Worm (Caenorhabditis elegans) whole organism, young adult: ENCODE data around the gene timp-1.

Experiments
- B0019.2 ChIP-seq: fragments of 200-800 bp; sonication (Bioruptor generic); conservative IDR thresholded peaks from 2 replicates; pipeline ENCODE4 v1.3.6; 2022; ENCODE audit warnings: missing genetic modification reagents, missing genetic modification characterization, missing compliant biosample characterization
- B0035.1 ChIP-seq: sonication (generic microtip); optimal IDR thresholded peaks from 2 replicates; lab custom pipeline; 2016; ENCODE audit warnings: missing genetic modification characterization, mild to moderate bottlenecking, missing compliant biosample characterization, missing genotype, missing genetic modification reagents
- B0261.1 ChIP-seq: sonication (generic microtip); optimal IDR thresholded peaks from 2 replicates; lab custom pipeline; 2016; ENCODE audit warnings: mild to moderate bottlenecking, missing genetic modification characterization, moderate library complexity, missing compliant biosample characterization
- C06A6.2 ChIP-seq: fragments of 200-800 bp; sonication (Bioruptor generic); conservative IDR thresholded peaks from 2 replicates; pipeline ENCODE4 v1.3.6; 2022; ENCODE audit warnings: missing genetic modification characterization, missing compliant biosample characterization
- C17E4.6 ChIP-seq: fragments of 200-800 bp; sonication (Bioruptor generic); IDR thresholded peaks from 2 replicates; pipeline ENCODE4 v1.3.6; 2022; ENCODE audit warnings: missing genetic modification reagents, missing genetic modification characterization, missing compliant biosample characterization
- F10E7.11 ChIP-seq: sonication (generic microtip); optimal IDR thresholded peaks from 2 replicates; lab custom pipeline; 2017; ENCODE audit warnings: mild to moderate bottlenecking, missing genetic modification characterization, moderate library complexity, missing compliant biosample characterization
- F22D6.2 ChIP-seq: sonication (generic microtip); optimal IDR thresholded peaks from 2 replicates; lab custom pipeline; 2016; ENCODE audit warnings: mild to moderate bottlenecking, missing genetic modification characterization, missing compliant biosample characterization
- F23B12.7 ChIP-seq: sonication (generic microtip); optimal IDR thresholded peaks from 2 replicates; lab custom pipeline; 2017; ENCODE audit warnings: missing genetic modification characterization, mild to moderate bottlenecking, missing compliant biosample characterization, antibody characterized with exemption, moderate library complexity; ENCODE audit not compliant: insufficient read depth
- F55B11.4 ChIP-seq: sonication (generic microtip); optimal IDR thresholded peaks from 2 replicates; lab custom pipeline; 2016; ENCODE audit warnings: missing compliant biosample characterization, missing genetic modification characterization, borderline replicate concordance; ENCODE audit not compliant: insufficient read depth
- F57C9.4 ChIP-seq: sonication (generic microtip); optimal IDR thresholded peaks from 2 replicates; lab custom pipeline; 2017; ENCODE audit warnings: mild to moderate bottlenecking, missing genetic modification characterization, missing compliant biosample characterization
- K11D2.4 ChIP-seq: fragments of 200-800 bp; sonication (Bioruptor generic); IDR thresholded peaks from 2 replicates; pipeline ENCODE4 v1.3.6; 2022; ENCODE audit warnings: missing genetic modification reagents, missing genetic modification characterization, missing compliant biosample characterization
- Y53G8AR.9 ChIP-seq: fragments of 200-800 bp; sonication (Bioruptor generic); conservative IDR thresholded peaks from 2 replicates; pipeline ENCODE4 v1.3.6; 2022; ENCODE audit warnings: missing genetic modification reagents, missing genetic modification characterization, missing compliant biosample characterization
- Y56A3A.18 ChIP-seq: fragments of 200-800 bp; sonication (Bioruptor generic); IDR thresholded peaks from 2 replicates; pipeline ENCODE4 v1.3.6; 2022; ENCODE audit warnings: missing genetic modification reagents, missing genetic modification characterization, missing compliant biosample characterization
- ZK185.1 ChIP-seq: sonication (generic microtip); optimal IDR thresholded peaks from 2 replicates; lab custom pipeline; 2016; ENCODE audit warnings: mild to moderate bottlenecking, missing genetic modification characterization, missing compliant biosample characterization; ENCODE audit not compliant: poor library complexity, severe bottlenecking
- akir-1 ChIP-seq: fragments of 200-800 bp; sonication (Bioruptor generic); optimal IDR thresholded peaks from 2 replicates; lab custom pipeline; 2018; ENCODE audit warnings: mild to moderate bottlenecking, missing genetic modification characterization, moderate library complexity, missing compliant biosample characterization
- aptf-2 ChIP-seq: fragments of 200-800 bp; sonication (Bioruptor generic); conservative IDR thresholded peaks from 2 replicates; pipeline ENCODE4 v1.3.6; 2022; ENCODE audit warnings: missing genetic modification reagents, missing genetic modification characterization, missing compliant biosample characterization
- aptf-3 ChIP-seq: fragments of 200-800 bp; sonication (Bioruptor generic); IDR thresholded peaks from 2 replicates; pipeline ENCODE4 v1.3.6; 2022; ENCODE audit warnings: missing genetic modification characterization, missing compliant biosample characterization
- atf-7 ChIP-seq: sonication (generic microtip); optimal IDR thresholded peaks from 2 replicates; lab custom pipeline; 2017; ENCODE audit warnings: mild to moderate bottlenecking, missing genetic modification characterization, missing compliant biosample characterization
- attf-3 ChIP-seq: fragments of 200-800 bp; sonication (Bioruptor generic); conservative IDR thresholded peaks from 2 replicates; pipeline ENCODE4 v1.3.6; 2022; ENCODE audit warnings: missing genetic modification reagents, missing genetic modification characterization, missing compliant biosample characterization
- attf-5 ChIP-seq: fragments of 200-800 bp; sonication (Bioruptor generic); optimal IDR thresholded peaks from 2 replicates; lab custom pipeline; 2018; ENCODE audit warnings: mild to moderate bottlenecking, missing genetic modification characterization, missing compliant biosample characterization
- bed-2 ChIP-seq: fragments of 200-800 bp; sonication (Bioruptor generic); IDR thresholded peaks from 2 replicates; pipeline ENCODE4 v1.3.6; 2022; ENCODE audit warnings: missing genetic modification reagents, missing genetic modification characterization, missing compliant biosample characterization
- cebp-1 ChIP-seq, 2 experiments: fragments of 200-800 bp in 1 of 2; sonication (Bioruptor generic) in 1 of 2; sonication (generic microtip) in 1 of 2; IDR thresholded peaks in 1 of 2; optimal IDR thresholded peaks in 1 of 2; 2 replicates each; pipeline versions ENCODE4 v1.3.6 to Lab custom; 2017 to 2022; ENCODE audit warnings: missing compliant biosample characterization in 2 of 2, missing genetic modification characterization in 2 of 2, mild to moderate bottlenecking in 1 of 2, missing genetic modification reagents in 1 of 2, moderate library complexity in 1 of 2
- cebp-2 ChIP-seq: fragments of 200-800 bp; sonication (Bioruptor generic); IDR thresholded peaks from 2 replicates; pipeline ENCODE4 v1.3.6; 2022; ENCODE audit warnings: missing genetic modification characterization, missing compliant biosample characterization
- ceh-91 ChIP-seq: fragments of 200-800 bp; sonication (Bioruptor generic); IDR thresholded peaks from 2 replicates; pipeline ENCODE4 v1.3.6; 2022; ENCODE audit warnings: missing genetic modification reagents, missing genetic modification characterization, missing compliant biosample characterization
- dpff-1 ChIP-seq: sonication (generic microtip); optimal IDR thresholded peaks from 2 replicates; lab custom pipeline; 2017; ENCODE audit warnings: mild to moderate bottlenecking, missing genetic modification characterization, missing compliant biosample characterization
- efl-1 ChIP-seq: fragments of 150-350 bp; optimal IDR thresholded peaks from 2 replicates; lab custom pipeline; 2014; ENCODE audit warnings: missing biosample characterization, missing genetic modification reagents, missing genetic modification characterization
- egrh-3 ChIP-seq: fragments of 200-800 bp; sonication (Bioruptor generic); IDR thresholded peaks from 2 replicates; pipeline ENCODE4 v1.3.6; 2022; ENCODE audit warnings: missing genetic modification reagents, missing genetic modification characterization, missing compliant biosample characterization
- ekl-4 ChIP-seq: fragments of 200-800 bp; sonication (Bioruptor generic); IDR thresholded peaks from 2 replicates; pipeline ENCODE4 v1.3.6; 2022; ENCODE audit warnings: missing genetic modification reagents, missing genetic modification characterization, missing compliant biosample characterization
- ets-4 ChIP-seq: fragments of 200-800 bp; sonication (Bioruptor generic); optimal IDR thresholded peaks from 2 replicates; lab custom pipeline; 2018; ENCODE audit warnings: mild to moderate bottlenecking, missing genetic modification characterization, missing compliant biosample characterization
- let-526 ChIP-seq: fragments of 200-800 bp; sonication (Bioruptor generic); IDR thresholded peaks from 2 replicates; pipeline ENCODE4 v1.3.6; 2022; ENCODE audit warnings: missing genetic modification reagents, missing genetic modification characterization, missing compliant biosample characterization
- let-607 ChIP-seq, 2 experiments: fragments of 200-800 bp in 1 of 2; sonication (Bioruptor generic) in 1 of 2; sonication (generic microtip) in 1 of 2; optimal IDR thresholded peaks; 2 replicates each; lab custom pipeline; 2016 to 2018; ENCODE audit warnings: mild to moderate bottlenecking in 2 of 2, missing compliant biosample characterization in 2 of 2, missing genetic modification characterization in 2 of 2, moderate library complexity in 2 of 2, missing genotype in 1 of 2
- lin-26 ChIP-seq: fragments of 200-800 bp; sonication (Bioruptor generic); IDR thresholded peaks from 2 replicates; pipeline ENCODE4 v1.3.6; 2022; ENCODE audit warnings: missing genetic modification reagents, missing genetic modification characterization, missing compliant biosample characterization
- lir-1 ChIP-seq: fragments of 200-800 bp; sonication (Bioruptor generic); conservative IDR thresholded peaks from 2 replicates; pipeline ENCODE4 v1.3.6; 2022; ENCODE audit warnings: missing genetic modification reagents, missing genetic modification characterization, missing compliant biosample characterization
- madf-3 ChIP-seq: fragments of 200-800 bp; sonication (Bioruptor generic); IDR thresholded peaks from 2 replicates; pipeline ENCODE4 v1.3.6; 2022; ENCODE audit warnings: missing genetic modification reagents, missing genetic modification characterization, missing compliant biosample characterization
- mel-28 ChIP-seq: sonication (generic microtip); optimal IDR thresholded peaks from 2 replicates; lab custom pipeline; 2016; ENCODE audit warnings: borderline replicate concordance, mild to moderate bottlenecking, missing genetic modification characterization, missing compliant biosample characterization
- mxl-1 ChIP-seq: sonication (generic microtip); optimal IDR thresholded peaks from 2 replicates; lab custom pipeline; 2016; ENCODE audit warnings: missing genetic modification characterization, missing compliant biosample characterization
- nhr-80 ChIP-seq: sonication (generic microtip); optimal IDR thresholded peaks from 2 replicates; lab custom pipeline; 2016; ENCODE audit warnings: missing genetic modification characterization, missing compliant biosample characterization
- sdz-38 ChIP-seq: sonication (generic microtip); optimal IDR thresholded peaks from 2 replicates; lab custom pipeline; 2016; ENCODE audit warnings: missing genotype, missing genetic modification characterization, missing compliant biosample characterization
- sea-2 ChIP-seq: fragments of 200-800 bp; sonication (Bioruptor generic); IDR thresholded peaks from 2 replicates; pipeline ENCODE4 v1.3.6; 2022; ENCODE audit warnings: missing genetic modification characterization, missing compliant biosample characterization
- snpc-4 ChIP-seq, 5 experiments: fragments of 150-350 bp in 1 of 5; sonication (generic microtip) in 4 of 5; optimal IDR thresholded peaks; 2 replicates each; lab custom pipeline; 2014 to 2018; ENCODE audit warnings: missing genetic modification characterization in 5 of 5, missing biosample characterization in 3 of 5, antibody characterized with exemption in 2 of 5, mild to moderate bottlenecking in 2 of 5, missing compliant biosample characterization in 2 of 5, missing genotype in 2 of 5, moderate library complexity in 2 of 5, missing genetic modification reagents in 1 of 5
- somi-1 ChIP-seq: fragments of 200-800 bp; sonication (Bioruptor generic); optimal IDR thresholded peaks from 2 replicates; lab custom pipeline; 2018; ENCODE audit warnings: mild to moderate bottlenecking, missing genetic modification characterization, missing compliant biosample characterization
- tbx-9 ChIP-seq: sonication (generic microtip); optimal IDR thresholded peaks from 2 replicates; lab custom pipeline; 2016; ENCODE audit warnings: borderline replicate concordance, missing genetic modification characterization, inconsistent platforms, missing compliant biosample characterization
- ztf-28 ChIP-seq: fragments of 200-800 bp; sonication (Bioruptor generic); IDR thresholded peaks from 2 replicates; pipeline ENCODE4 v1.3.6; 2022; ENCODE audit warnings: missing genetic modification reagents, missing genetic modification characterization, missing compliant biosample characterization
- ztf-6 ChIP-seq: fragments of 200-800 bp; sonication (Bioruptor generic); IDR thresholded peaks from 2 replicates; pipeline ENCODE4 v1.3.6; 2022; ENCODE audit warnings: missing genetic modification reagents, missing genetic modification characterization, missing compliant biosample characterization

The timp-1 gene

DNA sequence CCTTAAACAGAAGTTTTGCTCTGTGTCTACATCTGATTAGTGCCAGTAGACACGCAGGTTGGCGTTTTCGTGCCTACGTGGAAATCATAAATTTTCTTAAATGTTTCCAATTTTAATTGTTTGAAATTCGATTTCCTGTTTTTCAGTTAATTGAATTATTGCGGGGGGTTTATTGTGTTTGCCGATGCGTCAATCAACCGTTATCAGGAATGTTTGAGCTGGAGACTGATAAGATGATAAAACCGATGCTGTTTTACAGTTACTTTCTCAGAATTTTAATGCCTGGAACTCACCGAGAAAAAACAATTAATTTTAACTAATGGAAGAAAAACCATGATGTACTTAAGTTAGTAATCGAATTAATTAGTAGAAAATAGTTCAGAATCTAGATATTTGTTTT lies 10.1 kb downstream of the timp-1 start:
- TF ChIP-seq K11D2.4 (GFP tag; lab: Robert Waterston, UW): no peak
- TF ChIP-seq snpc-4 (GFP tag; optimal IDR thresholded peaks at IDR 0.05; lab: Kevin White, UChicago): no peak
- peak in 1 of 4 experiments; percentile 11 for TF ChIP-seq snpc-4 (tag; optimal IDR thresholded peaks at IDR 0.05; lab: Kevin White, UChicago)

DNA sequence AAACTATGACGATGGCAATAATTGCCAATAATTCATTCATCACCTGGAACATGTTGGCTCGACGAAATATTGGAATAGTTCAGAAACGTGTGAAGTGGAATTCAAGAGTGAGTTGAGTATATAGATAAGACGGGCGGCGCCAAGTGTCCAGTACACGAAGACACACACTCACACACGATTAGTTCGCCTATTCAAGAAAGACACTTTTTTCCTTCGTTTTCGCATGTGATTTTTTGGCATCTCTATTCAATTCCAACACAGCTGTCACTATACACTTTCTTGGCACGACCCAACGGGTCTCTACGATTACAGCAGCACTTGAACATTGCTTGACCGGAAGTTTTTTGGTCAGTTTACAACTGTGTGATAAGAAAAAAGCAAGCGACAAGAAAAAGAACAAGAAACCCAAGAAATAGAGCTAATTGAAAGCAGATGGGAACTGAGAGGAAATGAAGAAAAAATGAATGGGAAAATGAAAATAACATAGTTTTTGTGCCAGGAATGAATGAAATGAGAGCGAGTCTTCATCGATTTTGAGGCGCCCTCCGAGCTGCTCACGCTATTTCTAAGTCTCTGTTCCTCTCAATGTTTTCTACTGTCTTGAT lies 10.7 kb downstream of the timp-1 start, which contains the start of gene K07C11.8:
TSS of gene K07C11.8 (minus strand) at position 224 of the 605 bp plus-strand sequence.
- TF ChIP-seq C17E4.6 (no peak), efl-1 (GFP tag; lab: Kevin White, UChicago) (no peak), somi-1 (GFP tag; lab: Kevin White, UChicago) (no peak), ztf-28 (GFP tag; lab: Robert Waterston, UW) (no peak), sdz-38 (tag; lab: Kevin White, UChicago) (no peak), lin-26 (GFP tag; lab: Robert Waterston, UW) (no peak), egrh-3 (GFP tag; lab: Robert Waterston, UW) (no peak), C06A6.2 (GFP tag; lab: Robert Waterston, UW) (no peak), atf-7 (peak; percentile 49), F55B11.4 (tag; lab: Kevin White, UChicago) (no peak), mel-28 (tag; lab: Kevin White, UChicago) (no peak), nhr-80 (tag; lab: Kevin White, UChicago) (peak; percentile 92), Y56A3A.18 (GFP tag; lab: Robert Waterston, UW) (no peak), snpc-4 (GFP tag; optimal IDR thresholded peaks at IDR 0.05; lab: Kevin White, UChicago) (no peak), snpc-4 (tag; optimal IDR thresholded peaks at IDR 0.05; lab: Kevin White, UChicago) (peak in 1 of 4 experiments; percentile 20), Y53G8AR.9 (GFP tag; lab: Robert Waterston, UW) (no peak), let-526 (GFP tag; lab: Robert Waterston, UW) (no peak), B0019.2 (no peak), aptf-3 (no peak), F23B12.7 (tag; lab: Kevin White, UChicago) (no peak), tbx-9 (tag; lab: Kevin White, UChicago) (no peak), let-607 (tag; optimal IDR thresholded peaks at IDR 0.05; lab: Kevin White, UChicago) (peak; percentile 13 to 74), B0035.1 (tag; lab: Kevin White, UChicago) (no peak), ZK185.1 (tag; lab: Kevin White, UChicago) (no peak), F10E7.11 (no peak), F57C9.4 (no peak), attf-3 (GFP tag; lab: Robert Waterston, UW) (no peak), B0261.1 (tag; lab: Kevin White, UChicago) (no peak), madf-3 (no peak), mxl-1 (tag; lab: Kevin White, UChicago) (no peak), aptf-2 (no peak), akir-1 (no peak), ekl-4 (GFP tag; lab: Robert Waterston, UW) (no peak), dpff-1 (tag; lab: Kevin White, UChicago) (no peak), attf-5 (no peak), cebp-1 (GFP tag; IDR thresholded peaks at IDR 0.05; lab: Robert Waterston, UW) (no peak), cebp-1 (tag; optimal IDR thresholded peaks at IDR 0.05; lab: Kevin White, UChicago) (peak; percentile 15), F22D6.2 (no peak), ceh-91 (GFP tag; lab: Robert Waterston, UW) (no peak), lir-1 (GFP tag; lab: Robert Waterston, UW) (no peak), cebp-2 (GFP tag; lab: Robert Waterston, UW) (no peak), ztf-6 (no peak), ets-4 (GFP tag; lab: Kevin White, UChicago) (peak; percentile 5), bed-2 (GFP tag; lab: Robert Waterston, UW) (no peak), sea-2 (GFP tag; lab: Robert Waterston, UW) (no peak)
